Fruit fly (Drosophila melanogaster) S2 (cell line): ENCODE results near the gene CG15528.

Source experiments
- CG8478 ChIP-seq: fragments of >200 bp; optimal IDR thresholded peaks from 2 replicates; lab custom pipeline; 2018
- CTCF ChIP-seq, 2 experiments: fragments of >200 bp; optimal IDR thresholded peaks; 2 replicates each; lab custom pipeline; 2018

Gene CG15528

DNA sequence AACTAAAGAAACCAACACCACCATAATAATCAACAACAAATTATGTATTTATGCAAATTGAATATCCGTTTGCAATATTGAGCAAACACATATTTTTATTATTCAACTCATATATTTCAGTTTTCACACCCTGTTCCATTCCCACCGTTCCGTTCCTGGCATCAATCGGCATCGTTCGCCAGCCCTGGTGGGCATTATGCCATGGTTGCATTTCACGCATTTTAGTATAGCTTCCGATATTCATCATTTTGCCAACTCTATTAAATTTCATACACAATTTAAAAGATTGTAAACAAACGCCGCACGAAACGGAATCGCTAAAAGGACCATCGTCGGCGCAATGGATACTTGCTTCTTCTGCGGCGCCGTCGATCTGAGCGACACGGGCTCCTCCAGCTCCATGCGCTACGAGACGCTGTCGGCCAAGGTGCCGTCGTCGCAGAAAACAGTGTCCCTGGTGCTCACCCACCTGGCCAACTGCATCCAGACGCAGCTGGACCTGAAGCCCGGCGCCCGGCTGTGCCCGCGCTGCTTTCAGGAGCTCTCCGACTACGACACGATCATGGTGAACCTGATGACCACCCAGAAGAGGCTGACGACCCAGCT lies 8.7 kb downstream of the CG15528 start, which contains the start of gene Sry-delta:
TSS of gene Sry-delta (plus strand) at position 203 of the 606 bp plus-strand sequence.
- TF ChIP-seq CG8478 (lab: Kevin White, UChicago), result no peak
- TF ChIP-seq CTCF (optimal IDR thresholded peaks at IDR 0.05; lab: Kevin White, UChicago), result peak; percentile 10 to 34

DNA sequence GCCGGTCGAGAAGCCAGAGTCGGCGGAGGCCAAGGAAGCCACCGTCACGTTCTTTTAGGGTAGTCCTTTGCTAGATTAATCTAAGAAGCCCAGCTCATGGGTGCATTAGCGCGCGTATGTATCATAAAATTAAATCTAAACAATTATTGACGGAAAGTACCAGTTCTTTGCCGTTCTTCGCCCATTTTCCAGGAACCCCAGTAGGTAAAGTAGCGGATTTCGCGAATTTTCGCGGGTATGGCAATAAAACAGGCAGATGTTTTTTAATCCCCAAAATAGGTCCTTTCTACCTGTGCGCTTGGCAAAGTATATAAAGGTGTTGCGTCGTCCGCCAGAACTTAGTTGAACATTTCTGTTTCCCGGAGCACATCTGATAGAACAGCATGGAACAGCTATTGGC lies 11.0 kb downstream of the CG15528 start:
- TF ChIP-seq CG8478 (lab: Kevin White, UChicago) (no peak), CTCF (optimal IDR thresholded peaks at IDR 0.05; lab: Kevin White, UChicago) (no peak)

DNA sequence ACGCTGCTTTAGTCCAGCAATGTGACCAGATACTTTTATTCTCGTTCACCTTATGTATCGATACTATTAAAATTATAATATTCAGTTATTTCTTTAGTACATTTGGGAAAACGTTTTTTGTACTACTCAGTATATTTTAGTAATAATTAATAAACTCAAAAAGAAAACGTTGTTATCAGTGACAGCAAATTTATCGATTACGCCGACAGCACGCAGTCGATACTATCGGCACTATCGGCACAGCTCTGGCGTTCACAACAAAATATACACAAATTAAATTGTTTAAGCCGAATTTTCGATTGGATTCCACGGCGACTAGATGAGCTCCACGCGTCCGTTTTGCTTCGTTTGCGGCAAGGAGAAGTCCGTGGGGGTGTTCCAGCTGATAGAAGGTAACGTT lies 12.4 kb downstream of the CG15528 start, which contains the start of the genes janA, Sry-alpha and Sry-beta:
TSS of gene janA (minus strand) at position 40 of the 400 bp plus-strand sequence.
TSS of gene Sry-alpha (plus strand) at position 226 of the 400 bp plus-strand sequence.
TSS of gene Sry-beta (plus strand) at position 226 of the 400 bp plus-strand sequence.
- TF ChIP-seq CG8478 (lab: Kevin White, UChicago) (no peak), CTCF (optimal IDR thresholded peaks at IDR 0.05; lab: Kevin White, UChicago) (no peak)

DNA sequence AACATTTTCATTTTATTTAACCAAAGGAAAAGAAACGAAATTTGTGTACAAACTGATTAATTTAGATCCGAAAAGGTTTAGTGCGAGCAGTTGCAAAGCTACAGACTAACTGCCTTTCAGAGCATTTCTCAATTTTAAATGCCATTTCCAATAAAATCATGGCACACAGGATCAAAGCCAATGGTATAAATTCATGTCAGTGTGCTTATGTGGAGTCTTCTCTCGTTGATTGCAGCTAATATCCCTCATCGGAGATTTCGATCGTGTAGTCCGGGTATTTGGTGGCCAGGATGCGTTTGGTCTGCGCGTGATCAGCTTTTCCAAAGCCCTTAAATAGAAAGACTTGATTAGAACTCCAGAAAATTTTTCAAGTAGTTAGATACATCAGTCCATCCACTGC lies 13.3 kb downstream of the CG15528 start, which contains the start of gene janB:
TSS of gene janB (minus strand) at position 101 of the 400 bp plus-strand sequence.
- TF ChIP-seq CG8478 (lab: Kevin White, UChicago) (no peak), CTCF (optimal IDR thresholded peaks at IDR 0.05; lab: Kevin White, UChicago) (no peak)

dm6 chr3R:30037630-30038029 lies 14.3 kb downstream of the CG15528 start, which contains the start of gene ocn:
TSS of gene ocn (minus strand) at chr3R:30037730.
- TF ChIP-seq CG8478 (lab: Kevin White, UChicago) (no peak), CTCF (optimal IDR thresholded peaks at IDR 0.05; lab: Kevin White, UChicago) (no peak)

DNA sequence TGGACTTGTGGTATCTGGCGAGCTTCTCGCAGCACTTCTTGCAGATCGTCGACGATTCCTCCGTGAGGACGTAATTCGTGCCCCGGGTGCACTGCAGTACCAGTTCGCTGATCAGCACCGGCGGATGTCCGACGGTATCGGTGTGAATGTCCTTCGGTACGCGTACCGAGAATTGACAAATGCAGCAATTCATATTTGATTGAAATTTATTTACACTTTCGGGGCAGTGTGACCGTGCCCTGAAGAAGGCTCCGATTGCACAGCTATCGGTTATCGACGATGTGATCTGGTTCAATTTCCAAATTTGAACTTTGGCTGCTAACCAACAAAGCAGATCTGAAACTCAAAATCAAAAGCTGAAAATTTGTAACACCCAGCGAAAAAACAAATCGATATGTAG lies 15.3 kb downstream of the CG15528 start, which contains the start of gene ZIPIC:
TSS of gene ZIPIC (minus strand) at position 262 of the 400 bp plus-strand sequence.
- TF ChIP-seq CG8478 (lab: Kevin White, UChicago) (no peak), CTCF (optimal IDR thresholded peaks at IDR 0.05; lab: Kevin White, UChicago) (no peak)

- no peak for TF ChIP-seq CTCF (optimal IDR thresholded peaks at IDR 0.05; lab: Kevin White, UChicago)
- no peak for TF ChIP-seq CG8478 (lab: Kevin White, UChicago)
Measured at dm6 chr3R:30032281-30032680, 19.6 kb downstream of the CG15528 start.

- TF ChIP-seq CG8478 (lab: Kevin White, UChicago) (no peak), CTCF (optimal IDR thresholded peaks at IDR 0.05; lab: Kevin White, UChicago) (no peak)
Measured at dm6 chr3R:30030061-30030460, 21.9 kb downstream of the CG15528 start.

dm6 chr3R:30023445-30023844 lies 28.5 kb downstream of the CG15528 start:
- TF ChIP-seq CTCF (optimal IDR thresholded peaks at IDR 0.05; lab: Kevin White, UChicago) (no peak), CG8478 (lab: Kevin White, UChicago) (no peak)

DNA sequence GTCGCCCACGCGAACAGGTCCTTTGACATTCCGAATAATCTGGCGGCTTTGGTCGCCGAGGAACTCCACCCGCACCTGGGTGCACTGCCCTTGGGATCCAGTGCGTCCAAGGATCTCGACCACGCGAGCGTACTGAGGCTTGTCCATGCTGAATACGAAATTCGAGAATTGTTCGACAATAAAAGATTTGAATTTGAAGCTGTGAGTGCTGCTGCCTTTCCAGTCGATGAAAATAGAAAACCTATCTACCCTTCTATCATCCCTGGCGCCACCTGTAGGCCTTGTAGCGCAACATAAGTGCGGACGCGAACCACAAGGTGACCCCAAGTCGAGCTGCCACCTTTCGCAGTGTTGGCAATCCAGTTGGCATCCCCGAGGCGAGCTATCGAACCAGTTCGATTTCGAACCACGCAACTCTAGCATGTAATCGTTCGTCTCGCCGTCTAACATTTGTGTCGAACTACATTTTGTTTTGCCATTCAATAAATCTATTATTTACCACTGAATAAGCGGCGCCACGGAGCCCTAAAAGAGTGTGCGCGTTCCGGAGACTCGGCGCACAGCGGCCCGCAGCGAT lies 29.4 kb downstream of the CG15528 start, which contains the start of the genes RpS28a and Axn:
TSS of gene RpS28a (minus strand) at position 197 of the 577 bp plus-strand sequence.
TSS of gene Axn (plus strand) at position 391 of the 577 bp plus-strand sequence.
- TF ChIP-seq CTCF (optimal IDR thresholded peaks at IDR 0.05; lab: Kevin White, UChicago), result peak; percentile 99 to 100
- TF ChIP-seq CG8478 (lab: Kevin White, UChicago), result no peak

dm6 chr3R:30021559-30022451 lies 30.1 kb downstream of the CG15528 start, which contains the start of gene Mgat2:
TSS of gene Mgat2 (minus strand) at chr3R:30022221.
- TF ChIP-seq CTCF (optimal IDR thresholded peaks at IDR 0.05; lab: Kevin White, UChicago), result no peak
- TF ChIP-seq CG8478 (lab: Kevin White, UChicago), result no peak

DNA sequence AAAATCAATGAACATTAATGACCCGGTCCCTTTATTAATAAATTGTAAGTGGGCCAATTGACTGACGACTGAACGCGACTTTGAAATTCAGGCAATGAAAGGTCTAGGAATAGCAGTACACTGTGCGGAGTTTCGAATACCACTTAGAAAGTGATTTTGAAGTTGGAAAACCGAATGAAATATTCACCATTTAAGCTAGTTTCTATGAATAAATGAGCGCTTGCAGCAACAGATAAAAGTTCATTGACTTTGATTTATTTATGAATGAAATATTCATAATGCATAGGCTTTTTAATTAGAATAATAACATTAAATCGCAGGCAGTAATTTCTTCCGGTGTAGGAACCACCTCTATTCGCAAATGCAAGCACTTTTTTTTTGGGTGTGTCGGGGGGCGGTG lies 30.9 kb downstream of the CG15528 start:
- no peak for TF ChIP-seq CG8478 (lab: Kevin White, UChicago)
- TF ChIP-seq CTCF (optimal IDR thresholded peaks at IDR 0.05; lab: Kevin White, UChicago), result no peak

- no peak for TF ChIP-seq CTCF (optimal IDR thresholded peaks at IDR 0.05; lab: Kevin White, UChicago)
- no peak for TF ChIP-seq CG8478 (lab: Kevin White, UChicago)
Measured at dm6 chr3R:30014977-30015514, 36.9 kb downstream of the CG15528 start, which contains the start of gene CG7920. TSS of gene CG7920 (minus strand) at chr3R:30015284.

dm6 chr3R:30014480-30014879 lies 37.4 kb downstream of the CG15528 start:
- TF ChIP-seq CG8478 (lab: Kevin White, UChicago) (no peak), CTCF (optimal IDR thresholded peaks at IDR 0.05; lab: Kevin White, UChicago) (no peak)
